Worm (Caenorhabditis elegans) whole organism, L4 larva: Measurements from ENCODE around the gene idpp-13.
A peak's percentile ranks its signal among the peaks of the same experiment; 100 is the strongest.

Source experiments
- D1046.2 ChIP-seq: fragments of 200-800 bp; sonication (Bioruptor generic); IDR thresholded peaks from 2 replicates; pipeline ENCODE4 v1.3.6; 2022; ENCODE audit warnings: missing genetic modification characterization, missing compliant biosample characterization
- F26F4.8 ChIP-seq: fragments of 200-800 bp; sonication (Bioruptor generic); conservative IDR thresholded peaks from 2 replicates; pipeline ENCODE4 v1.3.6; 2022; ENCODE audit warnings: missing genetic modification characterization, missing compliant biosample characterization
- F37D6.2 ChIP-seq: sonication (generic microtip); optimal IDR thresholded peaks from 2 replicates; lab custom pipeline; 2016; ENCODE audit warnings: mild to moderate bottlenecking, missing genetic modification characterization, missing compliant biosample characterization
- Y105C5A.15 ChIP-seq: fragments of 200-800 bp; sonication (Bioruptor generic); IDR thresholded peaks from 2 replicates; pipeline ENCODE4 v1.3.6; 2022; ENCODE audit warnings: missing genetic modification characterization, missing compliant biosample characterization
- aha-1 ChIP-seq: fragments of 150-350 bp; peaks from one replicate; lab custom pipeline; 2014; ENCODE audit warnings: missing biosample characterization, missing genetic modification characterization
- ama-1 ChIP-seq: fragments of 150-350 bp; optimal IDR thresholded peaks from 2 replicates; lab custom pipeline; 2014; ENCODE audit warnings: inconsistent platforms, mixed read lengths
- arid-1 ChIP-seq: fragments of 200-800 bp; sonication (Bioruptor generic); conservative IDR thresholded peaks from 2 replicates; pipeline ENCODE4 v1.3.6; 2022; ENCODE audit warnings: missing genetic modification reagents, missing genetic modification characterization, missing compliant biosample characterization
- ces-1 ChIP-seq: fragments of 150-350 bp; sonication (generic microtip); optimal IDR thresholded peaks from 4 replicates; lab custom pipeline; 2014; ENCODE audit warnings: missing biosample characterization, missing genetic modification reagents, missing genetic modification characterization
- daf-12 ChIP-seq: fragments of 150-350 bp; optimal IDR thresholded peaks from 2 replicates; lab custom pipeline; 2014; ENCODE audit warnings: missing biosample characterization, missing genetic modification reagents, missing genetic modification characterization
- daf-16 ChIP-seq, 3 experiments: sonication (generic microtip); optimal IDR thresholded peaks; 2 replicates each; lab custom pipeline; 2016 to 2017; ENCODE audit warnings: missing genetic modification characterization in 3 of 3, missing genetic modification reagents in 3 of 3, mild to moderate bottlenecking in 2 of 3, missing compliant biosample characterization in 2 of 3, missing biosample characterization in 1 of 3, moderate library complexity in 1 of 3
- daf-19 ChIP-seq: fragments of 200-800 bp; sonication (Bioruptor generic); conservative IDR thresholded peaks from 2 replicates; pipeline ENCODE4 v1.3.6; 2022; ENCODE audit warnings: missing genetic modification characterization, missing compliant biosample characterization
- daf-8 ChIP-seq: fragments of 200-800 bp; sonication (Bioruptor generic); IDR thresholded peaks from 2 replicates; pipeline ENCODE4 v1.3.6; 2022; ENCODE audit warnings: missing genetic modification characterization, missing compliant biosample characterization
- dmd-6 ChIP-seq: fragments of 200-800 bp; sonication (Bioruptor generic); IDR thresholded peaks from 2 replicates; pipeline ENCODE4 v1.3.6; 2022; ENCODE audit warnings: missing genetic modification reagents, missing genetic modification characterization, missing compliant biosample characterization
- dmd-8 ChIP-seq: fragments of 200-800 bp; sonication (Bioruptor generic); IDR thresholded peaks from 2 replicates; pipeline ENCODE4 v1.3.6; 2022; ENCODE audit warnings: missing genetic modification characterization, missing compliant biosample characterization
- dve-1 ChIP-seq: sonication (generic microtip); optimal IDR thresholded peaks from 2 replicates; lab custom pipeline; 2017; ENCODE audit warnings: antibody characterized with exemption, mild to moderate bottlenecking, missing genetic modification characterization, missing compliant biosample characterization; ENCODE audit not compliant: insufficient read depth
- egl-27 ChIP-seq: sonication (generic microtip); optimal IDR thresholded peaks from 3 replicates; lab custom pipeline; 2017; ENCODE audit warnings: missing biosample characterization, missing genetic modification reagents, missing genetic modification characterization
- lin-38 ChIP-seq: fragments of 200-800 bp; sonication (Bioruptor generic); IDR thresholded peaks from 2 replicates; pipeline ENCODE4 v1.3.6; 2022; ENCODE audit warnings: missing genetic modification reagents, missing genetic modification characterization, missing compliant biosample characterization
- madf-5 ChIP-seq, 2 experiments: fragments of 200-800 bp; sonication (Bioruptor generic); IDR thresholded peaks; 2 replicates each; pipeline ENCODE4 v1.3.6; 2022; ENCODE audit warnings: missing compliant biosample characterization in 2 of 2, missing genetic modification characterization in 2 of 2
- mdt-29 ChIP-seq: fragments of 200-800 bp; sonication (Bioruptor generic); IDR thresholded peaks from 2 replicates; pipeline ENCODE4 v1.3.6; 2022; ENCODE audit warnings: missing genetic modification reagents, missing genetic modification characterization, missing compliant biosample characterization
- mes-2 ChIP-seq: sonication (generic microtip); optimal IDR thresholded peaks from 2 replicates; lab custom pipeline; 2016; ENCODE audit warnings: missing genotype, mild to moderate bottlenecking, missing genetic modification characterization, missing compliant biosample characterization; ENCODE audit not compliant: poor library complexity, severe bottlenecking
- mxl-2 ChIP-seq: fragments of 200-800 bp; sonication (Bioruptor generic); conservative IDR thresholded peaks from 2 replicates; pipeline ENCODE4 v1.3.6; 2022; ENCODE audit warnings: missing genetic modification reagents, missing genetic modification characterization, missing compliant biosample characterization
- mxl-3 ChIP-seq: fragments of 200-800 bp; sonication (Bioruptor generic); optimal IDR thresholded peaks from 2 replicates; lab custom pipeline; 2018; ENCODE audit warnings: mild to moderate bottlenecking, missing genetic modification characterization, missing compliant biosample characterization
- nhr-10 ChIP-seq: fragments of 150-350 bp; optimal IDR thresholded peaks from 2 replicates; lab custom pipeline; 2014; ENCODE audit warnings: missing biosample characterization, missing genetic modification characterization
- nhr-28 ChIP-seq: fragments of 150-350 bp; optimal IDR thresholded peaks from 2 replicates; lab custom pipeline; 2014; ENCODE audit warnings: missing biosample characterization, missing genetic modification characterization
- pha-4 ChIP-seq, 2 experiments: fragments of 150-350 bp in 1 of 2; fragments of 200-800 bp in 1 of 2; sonication (Bioruptor generic) in 1 of 2; IDR thresholded peaks in 1 of 2; optimal IDR thresholded peaks in 1 of 2; 2 replicates each; pipeline versions ENCODE4 v1.3.6 to Lab custom; 2014 to 2022; ENCODE audit warnings: missing genetic modification characterization in 2 of 2, missing genetic modification reagents in 2 of 2, missing biosample characterization in 1 of 2, missing compliant biosample characterization in 1 of 2
- pqm-1 ChIP-seq: sonication (generic microtip); optimal IDR thresholded peaks from 2 replicates; lab custom pipeline; 2017; ENCODE audit warnings: missing biosample characterization, missing genetic modification characterization
- set-16 ChIP-seq: fragments of 200-800 bp; sonication (Bioruptor generic); IDR thresholded peaks from 2 replicates; pipeline ENCODE4 v1.3.6; 2022; ENCODE audit warnings: missing genetic modification reagents, missing genetic modification characterization, missing compliant biosample characterization
- spr-1 ChIP-seq: sonication (generic microtip); optimal IDR thresholded peaks from 2 replicates; lab custom pipeline; 2016; ENCODE audit warnings: mild to moderate bottlenecking, missing genetic modification characterization, missing compliant biosample characterization
- unc-39 ChIP-seq: sonication (generic microtip); optimal IDR thresholded peaks from 2 replicates; lab custom pipeline; 2017; ENCODE audit warnings: missing biosample characterization, missing genetic modification characterization
- unc-62 ChIP-seq, 3 experiments: fragments of 150-350 bp in 1 of 3; sonication (generic microtip); optimal IDR thresholded peaks in 2 of 3; peaks in 1 of 3; 1 replicate in 1 of 3; 2 replicates in 2 of 3; lab custom pipeline; 2014 to 2017; ENCODE audit warnings: missing biosample characterization in 3 of 3, missing genetic modification characterization in 3 of 3, missing genetic modification reagents in 3 of 3, missing genotype in 1 of 3
- vab-7 ChIP-seq: fragments of 200-800 bp; sonication (Bioruptor generic); IDR thresholded peaks from 2 replicates; pipeline ENCODE4 v1.3.6; 2022; ENCODE audit warnings: missing genetic modification reagents, missing genetic modification characterization, missing compliant biosample characterization
- ztf-11 ChIP-seq: fragments of 150-350 bp; optimal IDR thresholded peaks from 2 replicates; lab custom pipeline; 2014; ENCODE audit warnings: missing biosample characterization, missing genetic modification characterization

The idpp-13 gene

ce11 chrIII:901600-902250 is 15.1 kb downstream of the idpp-13 start (continued):
- TF ChIP-seq daf-19 (GFP tag; lab: Robert Waterston, UW), result 0 out of 2 replicates have a peak, but pooled peaks have one; percentile 34
- TF ChIP-seq mes-2, result peak; percentile 26
- peak; percentile 54 for TF ChIP-seq dmd-6 (GFP tag; lab: Robert Waterston, UW)
- TF ChIP-seq vab-7, result no peak
- TF ChIP-seq aha-1 (tag; lab: Kevin White, UChicago), result peak; percentile 98
- no peak for TF ChIP-seq mxl-3 (GFP tag; lab: Kevin White, UChicago)
- no peak for TF ChIP-seq pha-4 (GFP tag; IDR thresholded peaks at IDR 0.05; lab: Robert Waterston, UW)
- peak; percentile 0 for TF ChIP-seq pha-4 (tag; optimal IDR thresholded peaks at IDR 0.05; lab: Kevin White, UChicago)
- TF ChIP-seq pqm-1 (tag; lab: Kevin White, UChicago), result peak; percentile 19
- no peak for TF ChIP-seq daf-8 (GFP tag; lab: Robert Waterston, UW)
- TF ChIP-seq dve-1, result peak; percentile 27
- no peak for TF ChIP-seq spr-1
- TF ChIP-seq ztf-11 (tag; lab: Kevin White, UChicago), result no peak
- no peak for TF ChIP-seq daf-12
- TF ChIP-seq nhr-28 (tag; lab: Kevin White, UChicago), result peak; percentile 5
- no peak for TF ChIP-seq mxl-2 (GFP tag; lab: Robert Waterston, UW)
- no peak for TF ChIP-seq F37D6.2
- peak; percentile 92 for TF ChIP-seq lin-38
- no peak for TF ChIP-seq ces-1
- TF ChIP-seq daf-16 (GFP tag; optimal IDR thresholded peaks at IDR 0.05; lab: Kevin White, UChicago), result no peak
- TF ChIP-seq daf-16 (tag; optimal IDR thresholded peaks at IDR 0.05; lab: Kevin White, UChicago), result peak; percentile 17
- TF ChIP-seq, all 104 proteins: peak for 17

ce11 chrIII:901148-901547 is 15.6 kb downstream of the idpp-13 start, which contains the start of gene sucl-2:
Gene sucl-2 (minus strand): TSS chrIII:901412.
- TF ChIP-seq dmd-8 (0 out of 2 replicates have a peak, but pooled peaks have one; percentile 51), madf-5 (GFP tag; IDR thresholded peaks at IDR 0.05; lab: Robert Waterston, UW) (no peak)

- TF ChIP-seq lin-38, result peak; percentile 61
- TF ChIP-seq arid-1 (GFP tag; lab: Robert Waterston, UW), result 0 out of 2 replicates have a peak, but pooled peaks have one; percentile 26
- TF ChIP-seq set-16 (GFP tag; lab: Robert Waterston, UW), result peak; percentile 31; the same call in 1 of the 2 replicates
- TF ChIP-seq egl-27 (tag; lab: Kevin White, UChicago), result no peak
- 0 out of 2 replicates have a peak, but pooled peaks have one; percentile 19 for TF ChIP-seq F26F4.8 (GFP tag; lab: Robert Waterston, UW)
- 0 out of 2 replicates have a peak, but pooled peaks have one; percentile 14 for TF ChIP-seq mdt-29 (GFP tag; lab: Robert Waterston, UW)
- no peak for TF ChIP-seq ama-1 (lab: Kevin White, UChicago)
- TF ChIP-seq Y105C5A.15 (GFP tag; lab: Robert Waterston, UW), result 0 out of 2 replicates have a peak, but pooled peaks have one; percentile 37
Observed at ce11 chrIII:900134-900533, 16.7 kb downstream of the idpp-13 start.

- TF ChIP-seq nhr-10 (tag; lab: Kevin White, UChicago) (no peak), D1046.2 (GFP tag; lab: Robert Waterston, UW) (no peak), unc-62 (GFP tag; optimal IDR thresholded peaks at IDR 0.05 in 1 of 2; lab: Kevin White, UChicago) (peak in 1 of 2 experiments; percentile 98), unc-62 (tag; optimal IDR thresholded peaks at IDR 0.05; lab: Kevin White, UChicago) (no peak), unc-39 (tag; lab: Kevin White, UChicago) (no peak)
Observed at ce11 chrIII:896904-897303, 19.9 kb downstream of the idpp-13 start.
